Worm (Caenorhabditis elegans): ENCODE data around the gene F16H6.7.
A peak's percentile ranks its signal among the peaks of the same experiment; 100 is the strongest.

ce11 chrV:18241328-18241727 lies 32.4 kb upstream of the F16H6.7 start, which contains the start of gene R10E8.8:
- no peak for TF ChIP-seq him-1 (tag; optimal IDR thresholded peaks at IDR 0.05)
- TF ChIP-seq W03F9.2 (tag; optimal IDR thresholded peaks at IDR 0.05), result peak; percentile 30

Data from whole organism, L4/young adult.